Worm (Caenorhabditis elegans) whole organism, L4 larva: ENCODE data around the gene K10G9.2.

Experiments used
- F37D6.2 ChIP-seq: sonication (generic microtip); optimal IDR thresholded peaks from 2 replicates; lab custom pipeline; 2016; ENCODE audit warnings: mild to moderate bottlenecking, missing genetic modification characterization, missing compliant biosample characterization
- T20F7.1 ChIP-seq: fragments of 200-800 bp; sonication (Bioruptor generic); optimal IDR thresholded peaks from 2 replicates; lab custom pipeline; 2018; ENCODE audit warnings: mild to moderate bottlenecking, missing genetic modification characterization, missing compliant biosample characterization
- Y75B8A.6 ChIP-seq: fragments of 200-800 bp; sonication (Bioruptor generic); IDR thresholded peaks from 2 replicates; pipeline ENCODE4 v1.3.6; 2022; ENCODE audit warnings: missing genetic modification reagents, missing genetic modification characterization, missing compliant biosample characterization
- ZK337.2 ChIP-seq: fragments of 200-800 bp; sonication (Bioruptor generic); IDR thresholded peaks from 2 replicates; pipeline ENCODE4 v1.3.6; 2022; ENCODE audit warnings: missing genetic modification reagents, missing genetic modification characterization, missing compliant biosample characterization
- aly-2 ChIP-seq: sonication (generic microtip); optimal IDR thresholded peaks from 2 replicates; lab custom pipeline; 2018; ENCODE audit warnings: missing biosample characterization, missing genetic modification characterization
- daf-16 ChIP-seq, 3 experiments: sonication (generic microtip); optimal IDR thresholded peaks; 2 replicates each; lab custom pipeline; 2016 to 2017; ENCODE audit warnings: missing genetic modification characterization in 3 of 3, missing genetic modification reagents in 3 of 3, mild to moderate bottlenecking in 2 of 3, missing compliant biosample characterization in 2 of 3, missing biosample characterization in 1 of 3, moderate library complexity in 1 of 3
- dmd-6 ChIP-seq: fragments of 200-800 bp; sonication (Bioruptor generic); IDR thresholded peaks from 2 replicates; pipeline ENCODE4 v1.3.6; 2022; ENCODE audit warnings: missing genetic modification reagents, missing genetic modification characterization, missing compliant biosample characterization
- dmd-9 ChIP-seq: fragments of 200-800 bp; sonication (Bioruptor generic); IDR thresholded peaks from 2 replicates; pipeline ENCODE4 v1.3.6; 2022; ENCODE audit warnings: missing genetic modification reagents, missing genetic modification characterization, missing compliant biosample characterization
- dve-1 ChIP-seq: sonication (generic microtip); optimal IDR thresholded peaks from 2 replicates; lab custom pipeline; 2017; ENCODE audit warnings: antibody characterized with exemption, mild to moderate bottlenecking, missing genetic modification characterization, missing compliant biosample characterization; ENCODE audit not compliant: insufficient read depth
- egl-27 ChIP-seq: sonication (generic microtip); optimal IDR thresholded peaks from 3 replicates; lab custom pipeline; 2017; ENCODE audit warnings: missing biosample characterization, missing genetic modification reagents, missing genetic modification characterization
- egl-43 ChIP-seq: fragments of 200-800 bp; sonication (Bioruptor generic); IDR thresholded peaks from 2 replicates; pipeline ENCODE4 v1.3.6; 2022; ENCODE audit warnings: missing genetic modification reagents, missing genetic modification characterization, missing compliant biosample characterization
- fos-1 ChIP-seq: fragments of 150-350 bp; optimal IDR thresholded peaks from 2 replicates; lab custom pipeline; 2014; ENCODE audit warnings: missing biosample characterization, missing genetic modification characterization
- hif-1 ChIP-seq, 2 experiments: sonication (generic microtip); optimal IDR thresholded peaks; 2 replicates each; lab custom pipeline; 2016 to 2017; ENCODE audit warnings: missing compliant biosample characterization in 2 of 2, missing genetic modification characterization in 2 of 2, missing genetic modification reagents in 2 of 2, missing genotype in 2 of 2, mild to moderate bottlenecking in 1 of 2
- hmg-1.1 ChIP-seq: fragments of 200-800 bp; sonication (Bioruptor generic); IDR thresholded peaks from 2 replicates; pipeline ENCODE4 v1.3.6; 2022; ENCODE audit warnings: missing genetic modification reagents, missing genetic modification characterization, missing compliant biosample characterization
- lin-1 ChIP-seq: fragments of 200-800 bp; sonication (Bioruptor generic); IDR thresholded peaks from 2 replicates; pipeline ENCODE4 v1.3.6; 2022; ENCODE audit warnings: missing genetic modification reagents, missing genetic modification characterization, missing compliant biosample characterization
- lin-38 ChIP-seq: fragments of 200-800 bp; sonication (Bioruptor generic); IDR thresholded peaks from 2 replicates; pipeline ENCODE4 v1.3.6; 2022; ENCODE audit warnings: missing genetic modification reagents, missing genetic modification characterization, missing compliant biosample characterization
- madf-5 ChIP-seq, 2 experiments: fragments of 200-800 bp; sonication (Bioruptor generic); IDR thresholded peaks; 2 replicates each; pipeline ENCODE4 v1.3.6; 2022; ENCODE audit warnings: missing compliant biosample characterization in 2 of 2, missing genetic modification characterization in 2 of 2
- mdl-1 ChIP-seq, 2 experiments: fragments of 150-350 bp in 1 of 2; sonication (generic microtip) in 1 of 2; optimal IDR thresholded peaks; 2 replicates each; lab custom pipeline; 2014 to 2017; ENCODE audit warnings: missing biosample characterization in 2 of 2, missing genetic modification characterization in 2 of 2
- mes-2 ChIP-seq: sonication (generic microtip); optimal IDR thresholded peaks from 2 replicates; lab custom pipeline; 2016; ENCODE audit warnings: missing genotype, mild to moderate bottlenecking, missing genetic modification characterization, missing compliant biosample characterization; ENCODE audit not compliant: poor library complexity, severe bottlenecking
- mxl-2 ChIP-seq: fragments of 200-800 bp; sonication (Bioruptor generic); conservative IDR thresholded peaks from 2 replicates; pipeline ENCODE4 v1.3.6; 2022; ENCODE audit warnings: missing genetic modification reagents, missing genetic modification characterization, missing compliant biosample characterization
- mxl-3 ChIP-seq: fragments of 200-800 bp; sonication (Bioruptor generic); optimal IDR thresholded peaks from 2 replicates; lab custom pipeline; 2018; ENCODE audit warnings: mild to moderate bottlenecking, missing genetic modification characterization, missing compliant biosample characterization
- nhr-10 ChIP-seq: fragments of 150-350 bp; optimal IDR thresholded peaks from 2 replicates; lab custom pipeline; 2014; ENCODE audit warnings: missing biosample characterization, missing genetic modification characterization
- nhr-237 ChIP-seq: sonication (generic microtip); optimal IDR thresholded peaks from 2 replicates; lab custom pipeline; 2017; ENCODE audit warnings: missing biosample characterization, missing genetic modification characterization
- nhr-28 ChIP-seq: fragments of 150-350 bp; optimal IDR thresholded peaks from 2 replicates; lab custom pipeline; 2014; ENCODE audit warnings: missing biosample characterization, missing genetic modification characterization
- pha-4 ChIP-seq, 2 experiments: fragments of 150-350 bp in 1 of 2; fragments of 200-800 bp in 1 of 2; sonication (Bioruptor generic) in 1 of 2; IDR thresholded peaks in 1 of 2; optimal IDR thresholded peaks in 1 of 2; 2 replicates each; pipeline versions ENCODE4 v1.3.6 to Lab custom; 2014 to 2022; ENCODE audit warnings: missing genetic modification characterization in 2 of 2, missing genetic modification reagents in 2 of 2, missing biosample characterization in 1 of 2, missing compliant biosample characterization in 1 of 2
- php-3 ChIP-seq: fragments of 200-800 bp; sonication (Bioruptor generic); IDR thresholded peaks from 2 replicates; pipeline ENCODE4 v1.3.6; 2022; ENCODE audit warnings: missing genetic modification reagents, missing genetic modification characterization, missing compliant biosample characterization
- pqm-1 ChIP-seq: sonication (generic microtip); optimal IDR thresholded peaks from 2 replicates; lab custom pipeline; 2017; ENCODE audit warnings: missing biosample characterization, missing genetic modification characterization
- saeg-2 ChIP-seq: fragments of 200-800 bp; sonication (Bioruptor generic); IDR thresholded peaks from 2 replicates; pipeline ENCODE4 v1.3.6; 2022; ENCODE audit warnings: missing genetic modification reagents, missing genetic modification characterization, missing compliant biosample characterization
- spr-3 ChIP-seq: fragments of 200-800 bp; sonication (Bioruptor generic); optimal IDR thresholded peaks from 2 replicates; lab custom pipeline; 2018; ENCODE audit warnings: mild to moderate bottlenecking, missing genetic modification characterization, missing compliant biosample characterization
- unc-62 ChIP-seq, 3 experiments: fragments of 150-350 bp in 1 of 3; sonication (generic microtip); optimal IDR thresholded peaks in 2 of 3; peaks in 1 of 3; 1 replicate in 1 of 3; 2 replicates in 2 of 3; lab custom pipeline; 2014 to 2017; ENCODE audit warnings: missing biosample characterization in 3 of 3, missing genetic modification characterization in 3 of 3, missing genetic modification reagents in 3 of 3, missing genotype in 1 of 3
- zag-1 ChIP-seq: fragments of 150-350 bp; optimal IDR thresholded peaks from 2 replicates; lab custom pipeline; 2014; ENCODE audit warnings: missing biosample characterization, missing genetic modification characterization
- zip-2 ChIP-seq: fragments of 150-350 bp; optimal IDR thresholded peaks from 2 replicates; lab custom pipeline; 2014; ENCODE audit warnings: missing biosample characterization, missing genetic modification characterization
- ztf-11 ChIP-seq: fragments of 150-350 bp; optimal IDR thresholded peaks from 2 replicates; lab custom pipeline; 2014; ENCODE audit warnings: missing biosample characterization, missing genetic modification characterization

Gene K10G9.2

DNA sequence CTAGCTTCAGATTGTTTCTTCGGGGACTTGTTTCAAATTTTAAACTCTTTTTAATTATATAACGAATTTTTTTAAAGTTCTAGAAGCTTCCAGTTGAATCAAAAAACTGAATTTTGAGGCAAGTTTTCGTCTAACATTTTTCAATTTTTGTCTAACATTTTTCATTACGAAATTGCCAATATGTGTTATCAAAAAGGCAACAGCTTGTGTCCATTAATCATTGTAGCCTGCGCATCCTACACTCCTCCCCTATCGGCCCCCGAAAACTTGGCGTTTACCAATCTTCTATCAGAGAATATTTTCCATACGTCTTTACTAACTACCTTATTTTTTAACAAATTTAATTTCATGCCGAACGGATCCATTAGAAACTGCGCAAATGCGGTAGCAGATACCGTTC lies 14.4 kb downstream of the K10G9.2 start, which contains the start of gene vglu-3:
Gene vglu-3, plus strand, starts transcription at position 301 of the 400 bp plus-strand sequence.
- peak in 1 of 2 experiments; percentile 72 for TF ChIP-seq unc-62 (GFP tag; optimal IDR thresholded peaks at IDR 0.05 in 1 of 2; lab: Kevin White, UChicago)
- TF ChIP-seq unc-62 (tag; optimal IDR thresholded peaks at IDR 0.05; lab: Kevin White, UChicago), result no peak
- no peak for TF ChIP-seq fos-1 (tag; lab: Kevin White, UChicago)

ce11 chrIII:10305295-10305694 lies 19.6 kb downstream of the K10G9.2 start:
- TF ChIP-seq pqm-1 (tag; lab: Kevin White, UChicago) (peak; percentile 58), nhr-28 (tag; lab: Kevin White, UChicago) (peak; percentile 34), ztf-11 (tag; lab: Kevin White, UChicago) (no peak), zip-2 (no peak), lin-1 (0 out of 2 replicates have a peak, but pooled peaks have one; percentile 33), php-3 (GFP tag; lab: Robert Waterston, UW) (0 out of 2 replicates have a peak, but pooled peaks have one; percentile 39), mxl-2 (GFP tag; lab: Robert Waterston, UW) (no peak), lin-38 (GFP tag; lab: Robert Waterston, UW) (no peak), madf-5 (GFP tag; IDR thresholded peaks at IDR 0.05; lab: Robert Waterston, UW) (no peak), dmd-6 (peak; percentile 21; the same call in 1 of the 2 replicates)

DNA sequence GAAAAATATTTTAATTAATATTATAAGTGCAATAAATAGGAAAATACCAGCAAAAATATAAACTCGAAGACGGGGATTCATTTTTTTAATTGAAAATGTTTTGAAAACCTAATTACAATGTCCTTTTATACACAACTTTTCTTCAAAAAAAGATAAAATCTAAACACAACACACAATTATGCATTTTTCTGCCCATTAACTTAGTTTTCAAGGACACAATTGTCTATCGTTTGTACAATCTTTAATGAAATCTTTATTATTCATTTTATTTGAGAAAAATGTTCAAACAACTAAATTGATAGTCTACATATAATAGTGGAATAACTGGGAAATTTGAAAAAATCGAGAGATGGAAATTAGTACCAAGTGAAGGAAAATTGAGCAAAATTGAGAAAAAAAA lies 20.3 kb downstream of the K10G9.2 start, which contains the start of gene T07A5.1:
Gene T07A5.1, minus strand, starts transcription at position 149 of the 400 bp plus-strand sequence.
- TF ChIP-seq aly-2 (tag; lab: Kevin White, UChicago), result no peak
- TF ChIP-seq dmd-9 (GFP tag; lab: Robert Waterston, UW), result no peak
- no peak for TF ChIP-seq unc-62 (GFP tag; optimal IDR thresholded peaks at IDR 0.05 in 1 of 2; lab: Kevin White, UChicago)
- TF ChIP-seq unc-62 (tag; optimal IDR thresholded peaks at IDR 0.05; lab: Kevin White, UChicago), result no peak
- no peak for TF ChIP-seq nhr-237
- TF ChIP-seq saeg-2 (GFP tag; lab: Robert Waterston, UW), result no peak
- no peak for TF ChIP-seq egl-27 (tag; lab: Kevin White, UChicago)
- no peak for TF ChIP-seq fos-1 (tag; lab: Kevin White, UChicago)
- no peak for TF ChIP-seq mes-2 (tag; lab: Kevin White, UChicago)
- no peak for TF ChIP-seq daf-16 (GFP tag; optimal IDR thresholded peaks at IDR 0.05; lab: Kevin White, UChicago)
- TF ChIP-seq daf-16 (tag; optimal IDR thresholded peaks at IDR 0.05; lab: Kevin White, UChicago), result no peak
- no peak for TF ChIP-seq F37D6.2 (tag; lab: Kevin White, UChicago)
- no peak for TF ChIP-seq zag-1
- TF ChIP-seq, all 104 proteins: peak for 0

DNA sequence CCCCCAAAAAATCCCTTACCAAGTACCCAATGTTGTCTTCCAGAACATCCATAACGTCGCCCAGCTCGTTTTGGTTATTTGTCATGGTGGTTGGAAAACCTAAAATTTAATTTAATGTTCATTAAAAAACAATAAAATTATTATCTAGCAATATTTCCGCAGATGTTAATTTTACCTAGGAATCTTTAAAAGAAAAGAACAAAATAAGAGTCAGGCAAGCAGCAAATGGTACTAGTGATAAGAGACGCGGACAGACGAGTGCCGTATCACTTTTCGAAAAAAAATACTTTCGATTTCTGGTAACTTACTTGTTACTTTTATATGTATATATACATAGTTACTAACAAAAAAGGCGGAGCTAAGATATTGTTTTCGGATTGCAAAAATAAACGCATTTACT lies 25.3 kb downstream of the K10G9.2 start, which contains the start of gene T07A5.7:
Gene T07A5.7, minus strand, starts transcription at position 101 of the 400 bp plus-strand sequence.
- TF ChIP-seq nhr-10 (tag; lab: Kevin White, UChicago), result no peak
- no peak for TF ChIP-seq pqm-1 (tag; lab: Kevin White, UChicago)
- TF ChIP-seq hmg-1.1 (GFP tag; lab: Robert Waterston, UW), result no peak
- TF ChIP-seq ZK337.2 (GFP tag; lab: Robert Waterston, UW), result no peak
- no peak for TF ChIP-seq dve-1
- TF ChIP-seq mxl-3, result no peak
- no peak for TF ChIP-seq egl-43
- no peak for TF ChIP-seq T20F7.1
- no peak for TF ChIP-seq ztf-11 (tag; lab: Kevin White, UChicago)
- TF ChIP-seq Y75B8A.6, result no peak
- no peak for TF ChIP-seq lin-1
- TF ChIP-seq hif-1 (tag; optimal IDR thresholded peaks at IDR 0.05; lab: Kevin White, UChicago), result no peak
- no peak for TF ChIP-seq saeg-2 (GFP tag; lab: Robert Waterston, UW)
- TF ChIP-seq pha-4 (GFP tag; IDR thresholded peaks at IDR 0.05; lab: Robert Waterston, UW), result no peak
- no peak for TF ChIP-seq pha-4 (tag; optimal IDR thresholded peaks at IDR 0.05; lab: Kevin White, UChicago)
- no peak for TF ChIP-seq spr-3 (GFP tag; lab: Kevin White, UChicago)
- TF ChIP-seq mdl-1 (tag; optimal IDR thresholded peaks at IDR 0.05; lab: Kevin White, UChicago), result no peak
